Worm (Caenorhabditis elegans) whole organism, L1 larva: ENCODE measurements around the gene ets-5.

Experiments
- C16A3.4 ChIP-seq: fragments of 150-350 bp; optimal IDR thresholded peaks from 2 replicates; lab custom pipeline; 2014; ENCODE audit warnings: missing biosample characterization, missing genetic modification characterization
- F16B12.6 ChIP-seq: fragments of 150-350 bp; optimal IDR thresholded peaks from 2 replicates; lab custom pipeline; 2014; ENCODE audit warnings: missing biosample characterization, missing genetic modification characterization
- aha-1 ChIP-seq: fragments of 150-350 bp; optimal IDR thresholded peaks from 2 replicates; lab custom pipeline; 2014; ENCODE audit warnings: missing biosample characterization, missing genetic modification characterization
- blmp-1 ChIP-seq: fragments of 150-350 bp; optimal IDR thresholded peaks from 2 replicates; lab custom pipeline; 2014; ENCODE audit warnings: missing biosample characterization, missing genetic modification characterization
- dsc-1 ChIP-seq: sonication (generic microtip); optimal IDR thresholded peaks from 2 replicates; lab custom pipeline; 2016; ENCODE audit warnings: mild to moderate bottlenecking, missing genetic modification characterization, missing compliant biosample characterization
- efl-1 ChIP-seq, 4 experiments: fragments of 150-350 bp; optimal IDR thresholded peaks in 3 of 4; peaks in 1 of 4; 1 replicate in 1 of 4; 2 replicates in 3 of 4; lab custom pipeline; 2014; ENCODE audit warnings: missing biosample characterization in 2 of 4, missing genetic modification characterization in 2 of 4, missing genetic modification reagents in 2 of 4
- egl-27 ChIP-seq, 2 experiments: fragments of 150-350 bp in 1 of 2; sonication (generic microtip); optimal IDR thresholded peaks; 3 replicates each; lab custom pipeline; 2017 to 2018; ENCODE audit warnings: missing biosample characterization in 2 of 2, missing genetic modification characterization in 2 of 2, missing genetic modification reagents in 2 of 2
- elt-3 ChIP-seq, 6 experiments: fragments of 150-350 bp in 1 of 6; sonication (generic microtip); optimal IDR thresholded peaks; 2 replicates each; lab custom pipeline; 2017 to 2018; ENCODE audit warnings: missing biosample characterization in 6 of 6, missing genetic modification characterization in 6 of 6, inconsistent platforms in 1 of 6
- ets-5 ChIP-seq: fragments of 200-800 bp; sonication (Bioruptor generic); IDR thresholded peaks from 2 replicates; pipeline ENCODE4 v1.3.6; 2022; ENCODE audit warnings: missing genetic modification characterization, missing compliant biosample characterization
- fkh-4 ChIP-seq: sonication (generic microtip); optimal IDR thresholded peaks from 2 replicates; lab custom pipeline; 2016; ENCODE audit warnings: missing compliant biosample characterization, missing genetic modification characterization, borderline replicate concordance
- fos-1 ChIP-seq: fragments of 150-350 bp; optimal IDR thresholded peaks from 2 replicates; lab custom pipeline; 2014; ENCODE audit warnings: missing biosample characterization, missing genetic modification characterization
- grh-1 ChIP-seq: fragments of 200-800 bp; sonication (Bioruptor generic); IDR thresholded peaks from 2 replicates; pipeline ENCODE4 v1.3.6; 2022; ENCODE audit warnings: missing genetic modification reagents, missing genetic modification characterization, missing compliant biosample characterization
- hlh-17 ChIP-seq: fragments of 200-800 bp; sonication (Bioruptor generic); optimal IDR thresholded peaks from 2 replicates; lab custom pipeline; 2018; ENCODE audit warnings: missing genetic modification characterization, mild to moderate bottlenecking, missing compliant biosample characterization, moderate library complexity, borderline replicate concordance
- hlh-4 ChIP-seq: sonication (generic microtip); optimal IDR thresholded peaks from 2 replicates; lab custom pipeline; 2016; ENCODE audit warnings: mild to moderate bottlenecking, missing genetic modification characterization, missing compliant biosample characterization
- hpl-2 ChIP-seq: fragments of 150-350 bp; optimal IDR thresholded peaks from 2 replicates; lab custom pipeline; 2014; ENCODE audit warnings: missing biosample characterization, missing genetic modification reagents, missing genetic modification characterization
- isw-1 ChIP-seq: fragments of 200-800 bp; sonication (Bioruptor generic); IDR thresholded peaks from 2 replicates; pipeline ENCODE4 v1.3.6; 2022; ENCODE audit warnings: missing genetic modification characterization, missing compliant biosample characterization
- lin-14 ChIP-seq: fragments of 200-800 bp; sonication (Bioruptor generic); optimal IDR thresholded peaks from 2 replicates; lab custom pipeline; 2018; ENCODE audit warnings: mild to moderate bottlenecking, missing genetic modification characterization, moderate library complexity, missing compliant biosample characterization
- lin-15B ChIP-seq: fragments of 150-350 bp; sonication (generic microtip); optimal IDR thresholded peaks from 3 replicates; lab custom pipeline; 2014; ENCODE audit warnings: missing biosample characterization, missing genetic modification characterization
- lin-35 ChIP-seq, 2 experiments: fragments of 150-350 bp; optimal IDR thresholded peaks; 2 replicates each; lab custom pipeline; 2014; ENCODE audit warnings: missing biosample characterization in 2 of 2, missing genetic modification characterization in 2 of 2, missing genetic modification reagents in 2 of 2
- lir-3 ChIP-seq: sonication (generic microtip); optimal IDR thresholded peaks from 2 replicates; lab custom pipeline; 2016; ENCODE audit warnings: mild to moderate bottlenecking, missing genetic modification characterization, moderate library complexity, missing compliant biosample characterization; ENCODE audit not compliant: poor library complexity
- mdl-1 ChIP-seq, 2 experiments: fragments of 150-350 bp; optimal IDR thresholded peaks; 2 replicates each; lab custom pipeline; 2014 to 2017; ENCODE audit warnings: missing biosample characterization in 2 of 2, missing genetic modification characterization in 2 of 2, inconsistent platforms in 1 of 2
- mef-2 ChIP-seq: fragments of 150-350 bp; optimal IDR thresholded peaks from 2 replicates; lab custom pipeline; 2014; ENCODE audit warnings: missing biosample characterization, missing genetic modification characterization
- mep-1 ChIP-seq: fragments of 150-350 bp; optimal IDR thresholded peaks from 2 replicates; lab custom pipeline; 2014; ENCODE audit warnings: missing biosample characterization, missing genetic modification characterization
- nhr-11 ChIP-seq: fragments of 150-350 bp; optimal IDR thresholded peaks from 2 replicates; lab custom pipeline; 2014; ENCODE audit warnings: missing biosample characterization, missing genetic modification characterization
- nhr-19 ChIP-seq: fragments of 200-800 bp; sonication (Bioruptor generic); conservative IDR thresholded peaks from 2 replicates; pipeline ENCODE4 v1.3.6; 2022; ENCODE audit warnings: missing genetic modification characterization, missing compliant biosample characterization
- nhr-237 ChIP-seq: fragments of 150-350 bp; optimal IDR thresholded peaks from 2 replicates; lab custom pipeline; 2014; ENCODE audit warnings: missing biosample characterization, missing genetic modification characterization
- nhr-47 ChIP-seq: sonication (generic microtip); optimal IDR thresholded peaks from 2 replicates; lab custom pipeline; 2016; ENCODE audit warnings: mild to moderate bottlenecking, missing genetic modification characterization, moderate library complexity, missing compliant biosample characterization
- nhr-71 ChIP-seq: sonication (generic microtip); optimal IDR thresholded peaks from 2 replicates; lab custom pipeline; 2016; ENCODE audit warnings: mild to moderate bottlenecking, missing genetic modification characterization, moderate library complexity, missing compliant biosample characterization
- nhr-77 ChIP-seq: fragments of 150-350 bp; optimal IDR thresholded peaks from 2 replicates; lab custom pipeline; 2014; ENCODE audit warnings: missing biosample characterization, missing genetic modification characterization
- nhr-85 ChIP-seq: sonication (generic microtip); peaks from one replicate; lab custom pipeline; 2016; ENCODE audit warnings: missing genetic modification characterization, inconsistent platforms, missing compliant biosample characterization
- pag-3 ChIP-seq: sonication (generic microtip); optimal IDR thresholded peaks from 2 replicates; lab custom pipeline; 2017; ENCODE audit warnings: missing genetic modification characterization, mild to moderate bottlenecking, missing compliant biosample characterization, antibody characterized with exemption, borderline replicate concordance; ENCODE audit not compliant: insufficient read depth
- pax-3 ChIP-seq: fragments of 200-800 bp; sonication (Bioruptor generic); optimal IDR thresholded peaks from 2 replicates; lab custom pipeline; 2018; ENCODE audit warnings: mild to moderate bottlenecking, missing genetic modification characterization, moderate library complexity, missing compliant biosample characterization
- snpc-4 ChIP-seq: fragments of 150-350 bp; optimal IDR thresholded peaks from 2 replicates; lab custom pipeline; 2014; ENCODE audit warnings: missing biosample characterization, missing genetic modification characterization
- snu-23 ChIP-seq: sonication (generic microtip); optimal IDR thresholded peaks from 2 replicates; lab custom pipeline; 2016; ENCODE audit warnings: missing genetic modification characterization, missing compliant biosample characterization
- sox-4 ChIP-seq: sonication (generic microtip); optimal IDR thresholded peaks from 2 replicates; lab custom pipeline; 2016; ENCODE audit warnings: missing genetic modification characterization, missing compliant biosample characterization
- sup-37 ChIP-seq: fragments of 200-800 bp; sonication (Bioruptor generic); optimal IDR thresholded peaks from 2 replicates; lab custom pipeline; 2018; ENCODE audit warnings: mild to moderate bottlenecking, missing genetic modification characterization, missing compliant biosample characterization
- swsn-7 ChIP-seq: sonication (generic microtip); optimal IDR thresholded peaks from 2 replicates; lab custom pipeline; 2016; ENCODE audit warnings: missing genetic modification characterization, missing compliant biosample characterization
- unc-130 ChIP-seq: fragments of 150-350 bp; optimal IDR thresholded peaks from 2 replicates; lab custom pipeline; 2017; ENCODE audit warnings: missing biosample characterization, missing genetic modification characterization, inconsistent platforms
- unc-98 ChIP-seq: fragments of 200-800 bp; sonication (Bioruptor generic); IDR thresholded peaks from 2 replicates; pipeline ENCODE4 v1.3.6; 2022; ENCODE audit warnings: missing genetic modification characterization, missing compliant biosample characterization
- zag-1 ChIP-seq: fragments of 150-350 bp; optimal IDR thresholded peaks from 2 replicates; lab custom pipeline; 2014; ENCODE audit warnings: missing biosample characterization, missing genetic modification characterization
- ztf-4 ChIP-seq: fragments of 150-350 bp; optimal IDR thresholded peaks from 2 replicates; lab custom pipeline; 2014; ENCODE audit warnings: missing biosample characterization, missing genetic modification characterization

ets-5 gene

ce11 chrX:5077696-5078343 is 6.5 kb downstream of the ets-5 start, which contains the start of gene cal-5 (continued):
- no peak for TF ChIP-seq nhr-11
- no peak for TF ChIP-seq snpc-4 (tag; lab: Kevin White, UChicago)
- TF ChIP-seq nhr-237: peak; percentile 33
- TF ChIP-seq swsn-7: no peak
- no peak for TF ChIP-seq hlh-17 (GFP tag; lab: Kevin White, UChicago)
- TF ChIP-seq mef-2: no peak
- TF ChIP-seq C16A3.4 (tag; lab: Kevin White, UChicago): no peak
- TF ChIP-seq grh-1 (GFP tag; lab: Robert Waterston, UW): 0 out of 2 replicates have a peak, but pooled peaks have one; percentile 15
- TF ChIP-seq egl-27 (tag; optimal IDR thresholded peaks at IDR 0.05; lab: Kevin White, UChicago): no peak
- TF ChIP-seq hlh-4 (tag; lab: Kevin White, UChicago): no peak
- TF ChIP-seq ztf-4 (tag; lab: Kevin White, UChicago): no peak
- no peak for TF ChIP-seq efl-1 (optimal IDR thresholded peaks at IDR 0.05; lab: Kevin White, UChicago)
- peak in 1 of 2 experiments; percentile 71 for TF ChIP-seq efl-1 (GFP tag; optimal IDR thresholded peaks at IDR 0.05 in 1 of 2; lab: Kevin White, UChicago)
- TF ChIP-seq F16B12.6 (tag; lab: Kevin White, UChicago): no peak
- no peak for TF ChIP-seq fkh-4 (tag; lab: Kevin White, UChicago)
- peak in 1 of 2 experiments; percentile 52 for TF ChIP-seq mdl-1 (tag; optimal IDR thresholded peaks at IDR 0.05; lab: Kevin White, UChicago)
- no peak for TF ChIP-seq pax-3 (tag; lab: Kevin White, UChicago)

DNA sequence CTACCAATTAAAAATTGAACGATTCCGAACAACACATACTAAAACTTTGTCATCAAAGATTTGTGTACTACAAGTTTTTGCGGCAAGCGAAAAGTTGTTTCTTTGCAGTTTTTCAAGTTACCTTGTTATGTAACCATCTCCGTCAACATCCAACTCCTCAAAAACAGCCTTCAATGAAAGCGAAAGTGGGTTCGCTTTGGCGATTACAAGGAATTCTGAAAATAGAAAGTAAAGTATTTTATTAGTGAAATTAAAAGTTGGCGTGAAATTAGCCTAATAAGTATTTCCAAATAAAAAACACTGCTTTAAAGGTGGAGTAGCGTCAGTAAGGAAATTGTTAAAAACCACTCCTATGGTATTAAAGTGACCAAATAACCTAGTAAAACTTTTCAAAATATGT is 8.8 kb downstream of the ets-5 start:
- TF ChIP-seq nhr-19 (GFP tag; lab: Robert Waterston, UW) (no peak), hpl-2 (no peak), blmp-1 (tag; lab: Kevin White, UChicago) (peak; percentile 74), nhr-85 (peak; percentile 77), lin-14 (peak; percentile 40), elt-3 (tag; optimal IDR thresholded peaks at IDR 0.05; lab: Kevin White, UChicago) (no peak)

DNA sequence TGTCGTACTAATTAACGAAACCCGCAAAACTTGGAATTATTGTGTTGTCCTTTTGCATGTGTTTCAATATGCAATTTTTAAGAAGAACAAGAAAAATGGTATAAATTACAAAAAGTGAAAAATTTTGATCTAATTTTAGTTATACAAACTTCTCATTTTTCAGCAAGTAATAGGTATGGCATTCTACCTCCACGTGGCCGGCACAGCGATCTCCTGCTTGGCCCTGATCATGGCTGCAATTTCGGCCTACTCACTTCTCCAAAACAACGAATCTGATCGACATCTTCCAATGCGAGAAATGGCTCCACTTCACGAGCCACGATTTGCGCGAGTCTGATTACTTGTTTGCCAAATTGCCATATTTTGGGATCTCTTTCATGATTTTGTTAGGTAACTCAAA is 10.4 kb downstream of the ets-5 start:
- TF ChIP-seq dsc-1 (tag; lab: Kevin White, UChicago) (no peak), isw-1 (GFP tag; lab: Robert Waterston, UW) (no peak), ets-5 (GFP tag; lab: Robert Waterston, UW) (peak; percentile 91; the same call in 1 of the 2 replicates), nhr-85 (peak; percentile 15), lin-15B (no peak), nhr-71 (tag; lab: Kevin White, UChicago) (no peak)

DNA sequence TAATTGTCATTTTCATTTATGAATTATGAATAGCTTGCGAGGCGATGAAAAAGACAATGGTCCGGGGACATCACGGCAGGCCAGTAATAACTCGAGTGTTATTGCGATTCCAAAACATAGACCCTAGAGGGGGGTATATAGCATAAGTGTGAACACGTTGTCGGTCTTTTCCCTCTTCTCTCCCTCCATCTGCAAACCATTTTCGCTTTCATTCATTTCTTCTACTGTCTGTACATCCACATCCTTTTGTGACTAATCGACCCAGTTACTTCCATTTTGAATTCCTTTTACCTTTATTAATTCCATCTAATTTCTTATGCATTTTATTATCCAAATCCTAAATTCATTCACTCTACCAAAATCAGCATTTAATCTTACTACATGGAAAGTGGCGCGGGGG is 13.3 kb downstream of the ets-5 start:
- TF ChIP-seq lin-14: peak; percentile 8
- peak; percentile 85 for TF ChIP-seq blmp-1 (tag; lab: Kevin White, UChicago)
- no peak for TF ChIP-seq zag-1 (tag; lab: Kevin White, UChicago)

ce11 chrX:5067796-5068195 is 16.5 kb downstream of the ets-5 start, which contains the start of gene clc-7:
Gene clc-7, plus strand, starts transcription at chrX:5068096.
- TF ChIP-seq lin-35 (GFP tag; optimal IDR thresholded peaks at IDR 0.05; lab: Kevin White, UChicago) (no peak), nhr-77 (tag; lab: Kevin White, UChicago) (no peak), unc-130 (tag; lab: Kevin White, UChicago) (no peak), mep-1 (no peak), nhr-47 (no peak), pax-3 (tag; lab: Kevin White, UChicago) (no peak), mef-2 (no peak), sox-4 (no peak), hpl-2 (no peak), pag-3 (tag; lab: Kevin White, UChicago) (no peak), efl-1 (optimal IDR thresholded peaks at IDR 0.05; lab: Kevin White, UChicago) (no peak), efl-1 (GFP tag; optimal IDR thresholded peaks at IDR 0.05 in 1 of 2; lab: Kevin White, UChicago) (no peak), hlh-4 (tag; lab: Kevin White, UChicago) (no peak), fos-1 (tag; lab: Kevin White, UChicago) (no peak), mdl-1 (tag; optimal IDR thresholded peaks at IDR 0.05; lab: Kevin White, UChicago) (no peak), aha-1 (tag; lab: Kevin White, UChicago) (no peak), snu-23 (no peak), unc-98 (GFP tag; lab: Robert Waterston, UW) (no peak), elt-3 (tag; optimal IDR thresholded peaks at IDR 0.05; lab: Kevin White, UChicago) (no peak), lir-3 (tag; lab: Kevin White, UChicago) (no peak), sup-37 (no peak)
- TF ChIP-seq, all 84 proteins: peak for 0
